Fruit fly (Drosophila melanogaster) whole organism, wandering third instar larva: ENCODE measurements around the gene CG32388.

Experiments used
- Abd-B ChIP-seq: fragments of >200 bp; optimal IDR thresholded peaks from 2 replicates; lab custom pipeline; 2017; ENCODE audit warnings: missing biosample characterization, missing genetic modification characterization
- CG32264 ChIP-seq: fragments of 200-800 bp; sonication (Bioruptor generic); optimal IDR thresholded peaks from 2 replicates; lab custom pipeline; 2016; ENCODE audit warnings: missing biosample characterization, missing genetic modification characterization
- CrebA ChIP-seq: fragments of 200-800 bp; sonication (Bioruptor generic); optimal IDR thresholded peaks from 2 replicates; lab custom pipeline; 2016; ENCODE audit warnings: missing biosample characterization, mild to moderate bottlenecking, missing genetic modification characterization, borderline replicate concordance
- Dfd ChIP-seq: fragments of >200 bp; optimal IDR thresholded peaks from 2 replicates; lab custom pipeline; 2017; ENCODE audit warnings: missing biosample characterization, missing genetic modification characterization
- Dif ChIP-seq: fragments of 200-275, 200-300 bp; sonication (Bioruptor generic); optimal IDR thresholded peaks from 2 replicates; lab custom pipeline; 2018; ENCODE audit warnings: missing biosample characterization, missing genetic modification characterization; ENCODE audit not compliant: partially characterized antibody
- GATAd ChIP-seq: sonication (Bioruptor generic); optimal IDR thresholded peaks from 2 replicates; lab custom pipeline; 2016; ENCODE audit warnings: missing biosample characterization, missing genetic modification characterization
- HLH106 ChIP-seq: fragments of 200-800 bp; optimal IDR thresholded peaks from 3 replicates; lab custom pipeline; 2019; ENCODE audit warnings: missing biosample characterization, mild to moderate bottlenecking, missing genetic modification characterization, moderate library complexity
- Hnf4 ChIP-seq: fragments of 200-800 bp; sonication (Bioruptor generic); optimal IDR thresholded peaks from 2 replicates; lab custom pipeline; 2016; ENCODE audit warnings: missing biosample characterization, mild to moderate bottlenecking, missing genetic modification characterization
- Hr78 ChIP-seq: fragments of >200 bp; optimal IDR thresholded peaks from 2 replicates; lab custom pipeline; 2017; ENCODE audit warnings: missing biosample characterization, missing genetic modification characterization
- Hr83 ChIP-seq: fragments of 200-300 bp; sonication (Bioruptor generic); optimal IDR thresholded peaks from 2 replicates; lab custom pipeline; 2016; ENCODE audit warnings: missing biosample characterization, mild to moderate bottlenecking, missing genetic modification characterization, moderate library complexity; ENCODE audit not compliant: poor library complexity, severe bottlenecking
- Jra ChIP-seq: sonication (Bioruptor generic); optimal IDR thresholded peaks from 2 replicates; lab custom pipeline; 2016; ENCODE audit warnings: missing biosample characterization, missing genetic modification characterization
- Mio ChIP-seq: sonication (Bioruptor generic); optimal IDR thresholded peaks from 2 replicates; lab custom pipeline; 2016; ENCODE audit warnings: missing biosample characterization, missing genetic modification characterization
- Myc ChIP-seq: fragments of >200 bp; optimal IDR thresholded peaks from 2 replicates; lab custom pipeline; 2017
- N ChIP-seq: fragments of >200 bp; optimal IDR thresholded peaks from 2 replicates; lab custom pipeline; 2018; ENCODE audit warnings: missing biosample characterization, missing external identifiers, missing genetic modification characterization
- OdsH ChIP-seq: fragments of 200-800 bp; sonication (Bioruptor generic); optimal IDR thresholded peaks from 2 replicates; lab custom pipeline; 2016; ENCODE audit warnings: missing biosample characterization, mild to moderate bottlenecking, missing genetic modification characterization
- Rel ChIP-seq, 2 experiments: fragments of 200-800 bp; sonication (Bioruptor generic) in 1 of 2; optimal IDR thresholded peaks; 2 replicates in 1 of 2; 3 replicates in 1 of 2; lab custom pipeline; 2016 to 2019; ENCODE audit warnings: mild to moderate bottlenecking in 2 of 2, missing biosample characterization in 2 of 2, missing genetic modification characterization in 2 of 2, moderate library complexity in 1 of 2
- Sp1 ChIP-seq: fragments of 200-800 bp; sonication (Bioruptor generic); optimal IDR thresholded peaks from 3 replicates; lab custom pipeline; 2019; ENCODE audit warnings: missing biosample characterization, mild to moderate bottlenecking, missing genetic modification characterization, moderate library complexity
- br ChIP-seq: fragments of 200-800 bp; sonication (Bioruptor generic); optimal IDR thresholded peaks from 2 replicates; lab custom pipeline; 2016; ENCODE audit warnings: missing biosample characterization, missing genetic modification characterization
- brk ChIP-seq: fragments of 200-800 bp; sonication (Bioruptor generic); optimal IDR thresholded peaks from 2 replicates; lab custom pipeline; 2016; ENCODE audit warnings: missing biosample characterization, mild to moderate bottlenecking, missing genetic modification characterization
- dl ChIP-seq, 2 experiments: fragments of 175-275, 200-275 bp in 1 of 2; fragments of 200-275 bp in 1 of 2; sonication (Bioruptor generic); optimal IDR thresholded peaks; lab custom pipeline; 2018; ENCODE audit warnings: mild to moderate bottlenecking in 2 of 2, missing biosample characterization in 2 of 2, missing genetic modification characterization in 2 of 2, moderate library complexity in 2 of 2; ENCODE audit not compliant: partially characterized antibody in 2 of 2, insufficient read depth in 1 of 2
- dmrt93B ChIP-seq: fragments of 200-800 bp; sonication (Bioruptor generic); optimal IDR thresholded peaks from 2 replicates; lab custom pipeline; 2018; ENCODE audit warnings: missing biosample characterization, mild to moderate bottlenecking, missing genetic modification characterization
- dsf ChIP-seq: sonication (Bioruptor generic); optimal IDR thresholded peaks from 2 replicates; lab custom pipeline; 2016; ENCODE audit warnings: missing biosample characterization, missing genetic modification characterization, borderline replicate concordance
- ey ChIP-seq: fragments of 200-800 bp; sonication (Bioruptor generic); optimal IDR thresholded peaks from 2 replicates; lab custom pipeline; 2016; ENCODE audit warnings: missing biosample characterization, missing genetic modification characterization
- foxo ChIP-seq, 2 experiments: fragments of 200-800 bp; sonication (Bioruptor generic); optimal IDR thresholded peaks; 2 replicates in 1 of 2; 3 replicates in 1 of 2; lab custom pipeline; 2016 to 2017; ENCODE audit warnings: missing biosample characterization in 2 of 2, missing genetic modification characterization in 2 of 2
- fru ChIP-seq: fragments of 200-800 bp; sonication (Bioruptor generic); optimal IDR thresholded peaks from 3 replicates; lab custom pipeline; 2016; ENCODE audit warnings: missing biosample characterization, mild to moderate bottlenecking, missing genetic modification characterization
- jim ChIP-seq: fragments of 175-275, 200-325 bp; sonication (Bioruptor generic); optimal IDR thresholded peaks from 2 replicates; lab custom pipeline; 2016; ENCODE audit warnings: missing biosample characterization, mild to moderate bottlenecking, missing genetic modification characterization
- pan ChIP-seq: fragments of >200 bp; optimal IDR thresholded peaks from 2 replicates; lab custom pipeline; 2017
- psq ChIP-seq: fragments of 200-800 bp; sonication (Bioruptor generic); optimal IDR thresholded peaks from 3 replicates; lab custom pipeline; 2017; ENCODE audit warnings: missing biosample characterization, mild to moderate bottlenecking, missing genetic modification characterization, moderate library complexity
- rgr ChIP-seq: fragments of 200-800 bp; sonication (Bioruptor generic); optimal IDR thresholded peaks from 3 replicates; lab custom pipeline; 2016; ENCODE audit warnings: missing biosample characterization, mild to moderate bottlenecking, missing genetic modification characterization
- sage ChIP-seq: fragments of 200-800 bp; sonication (Bioruptor generic); optimal IDR thresholded peaks from 2 replicates; lab custom pipeline; 2016; ENCODE audit warnings: missing biosample characterization, mild to moderate bottlenecking, missing genetic modification characterization
- sv ChIP-seq: fragments of 200-800 bp; sonication (Bioruptor generic); optimal IDR thresholded peaks from 3 replicates; lab custom pipeline; 2016; ENCODE audit warnings: missing biosample characterization, missing genetic modification characterization
- tai ChIP-seq: sonication (Bioruptor generic); optimal IDR thresholded peaks from 2 replicates; lab custom pipeline; 2016; ENCODE audit warnings: missing biosample characterization, missing genetic modification characterization
- usp ChIP-seq: fragments of >200 bp; optimal IDR thresholded peaks from 2 replicates; lab custom pipeline; 2017; ENCODE audit warnings: missing biosample characterization, missing genetic modification characterization
- woc ChIP-seq: sonication (Bioruptor generic); optimal IDR thresholded peaks from 2 replicates; lab custom pipeline; 2016; ENCODE audit warnings: missing biosample characterization, mild to moderate bottlenecking, missing genetic modification characterization

The CG32388 gene

DNA sequence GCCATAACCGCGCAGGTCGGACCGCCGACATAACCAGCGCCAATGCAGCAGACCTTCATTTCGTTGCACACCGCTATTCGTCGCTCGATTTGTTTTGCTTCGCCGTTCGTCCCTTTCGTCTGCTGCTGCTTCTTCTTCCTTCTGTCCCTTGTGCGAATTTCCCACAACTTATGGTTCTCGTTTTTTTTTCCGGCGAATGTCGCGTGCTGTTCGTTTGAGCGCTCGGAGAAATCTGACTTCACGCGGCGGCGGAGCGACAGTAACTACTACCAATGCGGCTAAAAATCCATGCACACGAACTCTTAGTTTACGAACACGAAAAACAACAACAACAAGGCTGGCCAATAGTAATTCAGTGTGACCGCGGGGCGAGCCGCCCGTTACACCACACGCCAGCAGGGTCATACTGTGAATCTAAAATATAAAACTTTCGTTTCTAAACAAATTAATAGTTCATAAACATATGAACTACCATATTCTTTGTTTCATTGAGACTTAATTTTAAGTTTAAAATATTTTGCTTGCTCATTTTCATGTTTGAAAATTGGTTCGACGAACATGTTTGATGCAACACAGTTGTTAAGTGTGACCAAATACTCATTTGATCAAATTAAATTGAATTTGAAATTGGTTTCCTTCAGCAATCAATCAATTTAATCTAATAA, 19.8 kb downstream of the CG32388 start, which contains the start of gene sgl (continued):
- TF ChIP-seq Abd-B (GFP tag; lab: Kevin White, UChicago) = no peak
- peak; percentile 29 for TF ChIP-seq Hr83 (GFP tag; lab: Kevin White, UChicago)

DNA sequence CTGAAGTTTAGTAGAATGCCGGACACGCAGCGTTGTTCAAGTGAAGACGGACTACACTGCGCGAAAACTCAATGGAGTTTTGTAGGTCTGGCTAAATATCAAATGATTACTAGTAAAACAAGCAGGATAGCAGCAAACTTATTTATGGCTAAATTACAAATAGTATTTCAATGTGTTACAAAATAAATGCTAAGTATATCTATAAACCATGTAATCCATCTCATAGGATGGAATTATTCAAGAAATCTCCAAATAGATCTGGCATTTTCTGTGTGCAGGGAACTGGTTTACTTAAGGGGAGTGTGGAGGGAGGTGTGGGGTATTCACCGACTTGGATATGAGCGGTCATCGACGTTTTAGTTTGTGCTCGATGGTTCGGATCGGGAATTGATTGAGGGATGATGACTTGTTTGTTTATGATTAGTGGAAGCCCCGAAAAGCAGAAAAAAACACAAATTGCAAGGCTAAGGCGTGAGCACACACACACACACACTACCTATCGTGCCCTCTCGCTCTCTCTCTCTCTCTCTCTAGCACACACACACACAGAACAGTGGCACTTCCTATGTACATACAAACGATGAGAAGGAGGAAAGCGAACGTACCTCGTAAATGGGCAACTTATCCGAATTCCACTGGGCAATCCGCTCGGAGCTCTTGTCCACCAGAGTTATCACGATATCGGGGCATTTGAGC, 20.4 kb downstream of the CG32388 start:
- TF ChIP-seq Rel (GFP tag; optimal IDR thresholded peaks at IDR 0.05; lab: Kevin White, UChicago) = no peak
- peak; percentile 78 for TF ChIP-seq Rel (tag; optimal IDR thresholded peaks at IDR 0.05; lab: Kevin White, UChicago)
- no peak for TF ChIP-seq Dfd (GFP tag; lab: Kevin White, UChicago)
- no peak for TF ChIP-seq Myc (lab: Kevin White, UChicago)
- peak; percentile 58 for TF ChIP-seq Hnf4 (GFP tag; lab: Kevin White, UChicago)
- TF ChIP-seq N = peak; percentile 16
- TF ChIP-seq rgr (GFP tag; lab: Kevin White, UChicago) = peak; percentile 60
- TF ChIP-seq brk (GFP tag; lab: Kevin White, UChicago) = no peak
- no peak for TF ChIP-seq dsf (GFP tag; lab: Kevin White, UChicago)
- no peak for TF ChIP-seq GATAd (GFP tag; lab: Kevin White, UChicago)
- no peak for TF ChIP-seq tai
- TF ChIP-seq ey (GFP tag; lab: Kevin White, UChicago) = peak; percentile 72
- TF ChIP-seq foxo (GFP tag; optimal IDR thresholded peaks at IDR 0.05; lab: Kevin White, UChicago) = peak in 1 of 2 experiments; percentile 24
- TF ChIP-seq psq (GFP tag; lab: Kevin White, UChicago) = no peak
- no peak for TF ChIP-seq sage
- TF ChIP-seq CG32264 (GFP tag; lab: Kevin White, UChicago) = no peak
- TF ChIP-seq OdsH (GFP tag; lab: Kevin White, UChicago) = peak; percentile 67
- TF ChIP-seq dl (GFP tag; optimal IDR thresholded peaks at IDR 0.05; lab: Kevin White, UChicago; ENCODE audit: insufficient read depth in 1 of 2, partially characterized antibody in 2 of 2) = no peak
- no peak for TF ChIP-seq Dif (GFP tag; lab: Kevin White, UChicago)
- TF ChIP-seq Abd-B (GFP tag; lab: Kevin White, UChicago) = no peak
- TF ChIP-seq br (GFP tag; lab: Kevin White, UChicago) = peak; percentile 22
- no peak for TF ChIP-seq jim (GFP tag; lab: Kevin White, UChicago)
- TF ChIP-seq sv (GFP tag; lab: Kevin White, UChicago) = peak; percentile 74
- TF ChIP-seq woc = peak; percentile 59
- no peak for TF ChIP-seq usp (GFP tag; lab: Kevin White, UChicago)
- TF ChIP-seq Hr83 (GFP tag; lab: Kevin White, UChicago) = no peak
- TF ChIP-seq Mio (GFP tag; lab: Kevin White, UChicago) = no peak
- TF ChIP-seq Hr78 = no peak
- TF ChIP-seq Jra (GFP tag; lab: Kevin White, UChicago) = no peak
- peak; percentile 39 for TF ChIP-seq fru (GFP tag; lab: Kevin White, UChicago)
- TF ChIP-seq pan (lab: Kevin White, UChicago) = no peak
- TF ChIP-seq dmrt93B (GFP tag; lab: Kevin White, UChicago) = no peak
- TF ChIP-seq HLH106 (tag; lab: Kevin White, UChicago) = no peak
- TF ChIP-seq Sp1 (GFP tag; lab: Kevin White, UChicago) = no peak

DNA sequence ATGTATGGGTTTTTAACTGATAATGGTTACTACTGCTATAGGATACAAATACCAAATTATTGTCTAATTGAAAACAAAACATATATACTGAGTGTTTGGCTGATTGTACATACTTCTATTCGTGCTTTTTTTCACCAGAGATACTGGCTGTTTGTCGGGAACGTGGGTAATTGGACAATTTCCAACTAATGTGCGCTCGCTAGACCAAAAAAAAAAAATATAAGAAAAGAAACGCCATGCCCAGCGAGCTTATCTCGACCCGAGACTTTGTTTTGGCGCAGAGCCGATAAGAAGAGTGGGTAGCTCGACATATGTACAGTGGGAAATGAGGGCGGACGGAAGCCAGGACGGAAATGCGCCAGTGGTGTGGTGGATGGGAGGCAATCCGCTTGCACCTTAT, 21.2 kb downstream of the CG32388 start:
- TF ChIP-seq Hnf4 (GFP tag; lab: Kevin White, UChicago) = no peak
- no peak for TF ChIP-seq Hr83 (GFP tag; lab: Kevin White, UChicago)
- no peak for TF ChIP-seq CrebA (GFP tag; lab: Kevin White, UChicago)
- TF ChIP-seq Myc (lab: Kevin White, UChicago) = no peak
- TF ChIP-seq tai = no peak
- TF ChIP-seq N = no peak
- TF ChIP-seq dsf (GFP tag; lab: Kevin White, UChicago) = no peak
